Fruit fly (Drosophila melanogaster) Kc167 (cell line): ENCODE measurements around the gene CG7506.

Source experiments
- Myc ChIP-seq: fragments of >200 bp; optimal IDR thresholded peaks from 2 replicates; lab custom pipeline; 2017; ENCODE audit warnings: missing external identifiers
- Sin3A ChIP-seq: fragments of >200 bp; optimal IDR thresholded peaks from 2 replicates; lab custom pipeline; 2018; ENCODE audit warnings: missing external identifiers
- h ChIP-seq: fragments of >200 bp; optimal IDR thresholded peaks from 3 replicates; lab custom pipeline; 2018; ENCODE audit warnings: missing external identifiers
- psq ChIP-seq: fragments of >200 bp; optimal IDR thresholded peaks from 2 replicates; lab custom pipeline; 2017; ENCODE audit warnings: missing external identifiers
- ttk ChIP-seq: sonication (Bioruptor generic); optimal IDR thresholded peaks from 2 replicates; lab custom pipeline; 2017; ENCODE audit warnings: missing external identifiers

DNA sequence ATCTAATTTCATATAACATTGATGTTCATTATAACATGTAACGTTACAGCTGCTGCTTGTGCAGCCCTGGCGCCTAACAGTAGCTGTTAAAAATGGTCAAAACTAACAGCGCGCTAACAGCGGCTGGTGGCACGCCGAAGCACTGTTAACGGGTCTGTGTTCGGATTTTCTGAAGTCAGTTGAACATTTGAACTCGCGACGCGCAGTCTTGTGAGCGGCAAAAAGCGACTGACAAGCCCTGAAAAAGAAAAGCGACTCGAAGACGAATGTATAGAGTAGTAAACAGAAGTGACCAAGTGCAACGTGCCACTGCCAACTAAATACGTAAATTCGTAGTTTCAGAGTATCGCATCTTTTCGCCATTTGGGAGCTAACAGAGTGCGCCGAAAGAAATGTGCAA is 36.6 kb downstream of the CG7506 start:
- TF ChIP-seq Myc (lab: Kevin White, UChicago) (no peak), Sin3A (lab: Kevin White, UChicago) (no peak), psq (lab: Kevin White, UChicago) (no peak), ttk (lab: Kevin White, UChicago) (no peak), h (lab: Kevin White, UChicago) (no peak)
